Fruit fly (Drosophila melanogaster) whole organism, pupa: ENCODE data around the gene dan.

ENCODE experiments used
- CG10348 ChIP-seq: fragments of 200-800 bp; sonication (Bioruptor generic); IDR thresholded peaks from 2 replicates; pipeline ENCODE4 v1.3.6; 2022; ENCODE audit warnings: missing biosample characterization, missing genetic modification characterization
- CG17806 ChIP-seq: fragments of 200-800 bp; sonication (Bioruptor generic); optimal IDR thresholded peaks from 2 replicates; lab custom pipeline; 2018; ENCODE audit warnings: missing biosample characterization, mild to moderate bottlenecking, missing genetic modification characterization, moderate library complexity
- CG8301 ChIP-seq: fragments of 200-800 bp; sonication (Bioruptor generic); optimal IDR thresholded peaks from 2 replicates; lab custom pipeline; 2018; ENCODE audit warnings: missing biosample characterization, mild to moderate bottlenecking, missing genetic modification characterization
- CG9948 ChIP-seq: fragments of 200-800 bp; sonication (Bioruptor generic); optimal IDR thresholded peaks from 2 replicates; lab custom pipeline; 2018; ENCODE audit warnings: missing biosample characterization, mild to moderate bottlenecking, missing genetic modification characterization, moderate library complexity
- D1 ChIP-seq: fragments of 200-800 bp; sonication (Bioruptor generic); optimal IDR thresholded peaks from 2 replicates; lab custom pipeline; 2018; ENCODE audit warnings: missing biosample characterization, mild to moderate bottlenecking, missing genetic modification characterization, moderate library complexity
- Ets98B ChIP-seq: fragments of 200-800 bp; sonication (Bioruptor generic); IDR thresholded peaks from 2 replicates; pipeline ENCODE4 v1.3.6; 2022; ENCODE audit warnings: missing biosample characterization, missing genetic modification characterization
- fd96Ca ChIP-seq: fragments of 200-800 bp; sonication (Bioruptor generic); IDR thresholded peaks from 3 replicates; pipeline ENCODE4 v1.3.6; 2022; ENCODE audit warnings: missing biosample characterization, missing genetic modification characterization

DNA sequence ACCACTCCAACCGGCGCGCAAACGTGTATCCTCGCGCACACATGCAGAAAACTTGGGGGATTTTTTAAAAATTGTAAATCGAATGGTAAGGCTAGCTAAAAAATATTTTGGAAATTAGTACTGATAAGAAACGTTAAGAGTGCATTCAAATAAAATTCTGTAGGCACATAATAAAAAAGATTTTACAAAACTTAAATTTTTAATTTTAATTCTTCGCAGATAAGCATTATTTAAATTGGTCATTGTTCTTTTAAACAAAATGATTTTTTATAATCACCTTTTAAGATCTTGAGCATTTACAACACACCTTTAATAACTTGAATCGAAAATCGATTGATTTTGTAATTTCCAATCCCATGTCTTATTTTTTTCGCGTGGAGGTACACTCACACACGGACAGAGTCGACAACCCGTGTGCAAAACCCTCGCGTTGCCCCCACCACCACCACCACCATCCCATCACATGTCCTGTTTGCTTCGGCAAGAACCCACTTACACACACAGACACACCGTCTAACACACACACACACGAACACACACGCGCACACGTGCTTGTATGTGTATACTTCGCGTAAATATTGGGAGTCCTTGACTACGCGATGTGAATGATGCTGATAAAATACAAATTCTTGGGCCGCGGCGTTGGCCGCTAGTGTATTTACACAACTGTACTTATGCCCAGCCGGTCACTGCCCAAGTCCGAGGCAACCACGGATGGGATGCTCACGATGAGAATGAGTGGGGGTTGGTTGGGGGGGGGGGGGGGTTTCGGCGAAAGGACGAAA lies 16.6 kb upstream of the dan start:
- TF ChIP-seq CG17806 (tag; lab: Kevin White, UChicago) (no peak), CG10348 (GFP tag; lab: Robert Waterston, UW) (no peak), fd96Ca (GFP tag; lab: Robert Waterston, UW) (no peak), CG8301 (tag; lab: Kevin White, UChicago) (no peak), Ets98B (GFP tag; lab: Robert Waterston, UW) (no peak), CG9948 (tag; lab: Kevin White, UChicago) (no peak), D1 (tag; lab: Kevin White, UChicago) (no peak)
